Fruit fly (Drosophila melanogaster): ENCODE results near the gene f-cup.

The f-cup gene

dm6 chr3R:13662149-13662548 is 38.5 kb downstream of the f-cup start:
- TF ChIP-seq fd85E (GFP tag; optimal IDR thresholded peaks at IDR 0.05) (no peak), Sox102F (GFP tag; optimal IDR thresholded peaks at IDR 0.05) (no peak), Gug (GFP tag; IDR thresholded peaks at IDR 0.05) (no peak), CG6808 (GFP tag; optimal IDR thresholded peaks at IDR 0.05) (no peak), CG11294 (GFP tag; IDR thresholded peaks at IDR 0.05) (no peak)

DNA sequence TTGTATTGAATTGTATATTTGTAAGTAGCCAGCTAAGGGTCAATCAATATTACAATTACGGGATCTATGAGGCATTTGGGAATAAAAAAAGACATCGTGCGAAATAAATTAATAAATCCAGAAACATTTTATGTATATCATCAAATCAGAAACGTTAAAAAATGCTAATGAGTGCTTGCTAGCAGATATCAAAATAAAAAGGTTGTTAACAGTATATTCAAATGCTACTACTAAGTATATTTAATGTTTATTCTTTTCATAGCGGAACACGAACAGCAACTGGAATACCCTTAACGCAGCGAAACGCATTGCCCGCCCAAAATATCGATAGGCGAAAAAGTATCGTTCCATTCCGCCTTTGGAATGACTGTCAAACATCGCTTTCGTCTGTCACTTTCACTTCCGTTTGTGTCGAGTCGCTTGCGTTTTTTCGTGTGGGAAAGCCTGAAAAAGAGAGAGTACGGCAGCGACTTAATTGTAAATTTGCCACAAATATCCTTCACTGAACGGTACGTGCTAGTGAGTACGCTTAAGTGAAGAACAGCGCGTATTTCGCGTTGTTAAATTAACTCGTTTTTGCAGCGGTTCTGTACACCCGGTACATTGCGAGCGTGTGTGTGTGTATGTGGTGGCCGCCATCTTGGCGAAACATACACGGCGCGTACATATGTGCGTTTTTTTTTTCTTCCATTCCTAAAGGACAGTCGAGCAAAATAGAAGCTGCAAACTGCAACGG is 39.5 kb downstream of the f-cup start, which contains the start of gene B52:
B52 (plus strand) TSS at position 388 of the 736 bp plus-strand sequence.
- TF ChIP-seq CG15336 (GFP tag; IDR thresholded peaks at IDR 0.05) (peak; percentile 44; the same call in 1 of the 2 replicates), CG7368 (GFP tag; optimal IDR thresholded peaks at IDR 0.05) (peak; percentile 52), Hr39 (GFP tag; optimal IDR thresholded peaks at IDR 0.05) (peak; percentile 59), ss (GFP tag; optimal IDR thresholded peaks at IDR 0.05) (peak; percentile 68 to 84), achi (GFP tag; optimal IDR thresholded peaks at IDR 0.05) (peak; percentile 99), cyc (GFP tag; optimal IDR thresholded peaks at IDR 0.05) (peak; percentile 53), Ets21C (GFP tag; optimal IDR thresholded peaks at IDR 0.05) (peak; percentile 11), spab (GFP tag; optimal IDR thresholded peaks at IDR 0.05) (no peak), lz (GFP tag; optimal IDR thresholded peaks at IDR 0.05) (peak; percentile 68), pdm3 (GFP tag; optimal IDR thresholded peaks at IDR 0.05) (peak; percentile 51), CG6808 (GFP tag; optimal IDR thresholded peaks at IDR 0.05) (peak; percentile 66), topi (GFP tag; optimal IDR thresholded peaks at IDR 0.05) (peak; percentile 70), dac (GFP tag; optimal IDR thresholded peaks at IDR 0.05) (no peak), vri (GFP tag; optimal IDR thresholded peaks at IDR 0.05) (peak; percentile 77), Hr38 (GFP tag; optimal IDR thresholded peaks at IDR 0.05) (no peak), OdsH (GFP tag; optimal IDR thresholded peaks at IDR 0.05) (peak; percentile 42), Eip78C (GFP tag) (peak; percentile 87), CG11294 (GFP tag; IDR thresholded peaks at IDR 0.05) (no peak), Smox (GFP tag; optimal IDR thresholded peaks at IDR 0.05) (no peak), CG6163 (GFP tag; IDR thresholded peaks at IDR 0.05) (peak; percentile 58; the same call in 1 of the 3 replicates), CG4318 (GFP tag; optimal IDR thresholded peaks at IDR 0.05) (no peak), Sox102F (GFP tag; optimal IDR thresholded peaks at IDR 0.05) (peak; percentile 70), Ets96B (tag; optimal IDR thresholded peaks at IDR 0.05) (peak; percentile 3), CG10631 (GFP tag; optimal IDR thresholded peaks at IDR 0.05) (no peak), CG8319 (GFP tag; optimal IDR thresholded peaks at IDR 0.05) (peak; percentile 22), CG9139 (GFP tag; optimal IDR thresholded peaks at IDR 0.05) (peak; percentile 59), CG8119 (GFP tag; IDR thresholded peaks at IDR 0.05) (no peak), Met (GFP tag; optimal IDR thresholded peaks at IDR 0.05) (peak; percentile 61), Lpt (GFP tag; optimal IDR thresholded peaks at IDR 0.05) (no peak), CG16779 (tag; optimal IDR thresholded peaks at IDR 0.05) (peak; percentile 66), CG1621 (tag; optimal IDR thresholded peaks at IDR 0.05) (peak; percentile 61), esn (GFP tag; optimal IDR thresholded peaks at IDR 0.05) (peak; percentile 75), CG11762 (GFP tag; optimal IDR thresholded peaks at IDR 0.05; ENCODE audit: insufficient read depth) (no peak), CG6276 (GFP tag; optimal IDR thresholded peaks at IDR 0.05) (no peak), fkh (GFP tag; optimal IDR thresholded peaks at IDR 0.05) (no peak), Hr4 (GFP tag; optimal IDR thresholded peaks at IDR 0.05) (peak; percentile 22), salr (GFP tag; optimal IDR thresholded peaks at IDR 0.05) (peak; percentile 30 to 44), CG34406 (GFP tag; optimal IDR thresholded peaks at IDR 0.05) (peak; percentile 69), svp (GFP tag) (peak; percentile 45), CG3032 (tag; optimal IDR thresholded peaks at IDR 0.05) (peak; percentile 7), CG6792 (GFP tag; optimal IDR thresholded peaks at IDR 0.05) (peak; percentile 14), Eip75B (GFP tag; optimal IDR thresholded peaks at IDR 0.05) (peak; percentile 55), CG8632 (GFP tag; optimal IDR thresholded peaks at IDR 0.05) (peak; percentile 58), fd59A (GFP tag; optimal IDR thresholded peaks at IDR 0.05) (peak; percentile 2), CG6854 (GFP tag; optimal IDR thresholded peaks at IDR 0.05) (peak; percentile 83), Sox15 (GFP tag; optimal IDR thresholded peaks at IDR 0.05) (peak; percentile 26), eg (GFP tag; IDR thresholded peaks at IDR 0.05) (peak; percentile 62; the same call in 2 of the 3 replicates)
